Worm (Caenorhabditis elegans) whole organism, midembryonic: ENCODE data around the gene F45H10.2.

Experiments
- T22C8.4 ChIP-seq: fragments of 200-800 bp; sonication (Bioruptor generic); IDR thresholded peaks from 2 replicates; pipeline ENCODE4 v1.3.6; 2022; ENCODE audit warnings: missing genetic modification characterization, missing compliant biosample characterization
- cog-1 ChIP-seq: sonication (generic microtip); optimal IDR thresholded peaks from 2 replicates; lab custom pipeline; 2016; ENCODE audit warnings: missing genetic modification characterization, missing compliant biosample characterization
- flt-1 ChIP-seq: fragments of 200-800 bp; sonication (Bioruptor generic); IDR thresholded peaks from 2 replicates; pipeline ENCODE4 v1.3.6; 2022; ENCODE audit warnings: missing genetic modification characterization, missing compliant biosample characterization
- klf-2 ChIP-seq: fragments of 200-800 bp; sonication (Bioruptor generic); conservative IDR thresholded peaks from 2 replicates; pipeline ENCODE4 v1.3.6; 2022; ENCODE audit warnings: missing genetic modification reagents, missing genetic modification characterization, missing compliant biosample characterization
- med-1 ChIP-seq: sonication (generic microtip); optimal IDR thresholded peaks from 2 replicates; lab custom pipeline; 2017; ENCODE audit warnings: missing genetic modification characterization, mild to moderate bottlenecking, missing compliant biosample characterization, antibody characterized with exemption, missing genetic modification reagents; ENCODE audit not compliant: insufficient read depth
- ref-1 ChIP-seq: fragments of 200-800 bp; sonication (Bioruptor generic); conservative IDR thresholded peaks from 2 replicates; pipeline ENCODE4 v1.3.6; 2022; ENCODE audit warnings: missing genetic modification reagents, missing genetic modification characterization, missing compliant biosample characterization
- tab-1 ChIP-seq: fragments of 200-800 bp; sonication (Bioruptor generic); IDR thresholded peaks from 2 replicates; pipeline ENCODE4 v1.3.6; 2022; ENCODE audit warnings: missing genetic modification characterization, missing compliant biosample characterization
- ztf-23 ChIP-seq: fragments of 200-800 bp; sonication (Bioruptor generic); IDR thresholded peaks from 2 replicates; pipeline ENCODE4 v1.3.6; 2022; ENCODE audit warnings: missing genetic modification reagents, missing genetic modification characterization, missing compliant biosample characterization
- ztf-29 ChIP-seq: fragments of 200-800 bp; sonication (Bioruptor generic); IDR thresholded peaks from 2 replicates; pipeline ENCODE4 v1.3.6; 2022; ENCODE audit warnings: missing genetic modification reagents, missing genetic modification characterization, missing compliant biosample characterization

The F45H10.2 gene

ce11 chrII:13505977-13506568, 13.2 kb upstream of the F45H10.2 start:
- TF ChIP-seq flt-1 (GFP tag; lab: Robert Waterston, UW) (no peak), klf-2 (no peak), cog-1 (tag; lab: Kevin White, UChicago) (no peak), T22C8.4 (GFP tag; lab: Robert Waterston, UW) (no peak), ztf-23 (GFP tag; lab: Robert Waterston, UW) (no peak), ref-1 (no peak), tab-1 (GFP tag; lab: Robert Waterston, UW) (no peak), ztf-29 (GFP tag; lab: Robert Waterston, UW) (no peak), med-1 (GFP tag; lab: Kevin White, UChicago) (no peak)

DNA sequence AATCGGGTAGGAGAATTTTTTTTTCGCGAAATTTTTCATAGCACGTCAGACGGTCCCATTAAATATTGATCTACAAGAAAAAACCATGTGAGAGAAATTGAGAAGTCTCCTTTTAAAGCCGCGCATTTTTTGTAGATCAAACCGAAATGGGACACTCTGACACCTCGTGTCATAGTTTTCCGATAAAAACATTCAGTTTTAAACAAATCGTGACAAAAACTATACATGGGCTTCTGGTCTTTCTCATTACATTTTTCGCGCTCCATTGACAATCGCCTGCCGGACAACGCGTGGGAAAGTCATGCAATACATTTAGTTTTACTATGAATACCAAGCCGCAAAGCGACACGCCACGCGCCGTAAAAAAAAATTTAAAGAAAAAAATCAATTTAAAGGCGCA, 12.5 kb upstream of the F45H10.2 start:
- no peak for TF ChIP-seq flt-1 (GFP tag; lab: Robert Waterston, UW)

- no peak for TF ChIP-seq med-1 (GFP tag; lab: Kevin White, UChicago)
- TF ChIP-seq ref-1 = no peak
- TF ChIP-seq ztf-29 (GFP tag; lab: Robert Waterston, UW) = no peak
These were observed 10.8 kb upstream of the F45H10.2 start, which contains the start of gene F54F11.1 for ce11 chrII:13503653-13504052. F54F11.1 (plus strand) TSS chrII:13503953.

DNA sequence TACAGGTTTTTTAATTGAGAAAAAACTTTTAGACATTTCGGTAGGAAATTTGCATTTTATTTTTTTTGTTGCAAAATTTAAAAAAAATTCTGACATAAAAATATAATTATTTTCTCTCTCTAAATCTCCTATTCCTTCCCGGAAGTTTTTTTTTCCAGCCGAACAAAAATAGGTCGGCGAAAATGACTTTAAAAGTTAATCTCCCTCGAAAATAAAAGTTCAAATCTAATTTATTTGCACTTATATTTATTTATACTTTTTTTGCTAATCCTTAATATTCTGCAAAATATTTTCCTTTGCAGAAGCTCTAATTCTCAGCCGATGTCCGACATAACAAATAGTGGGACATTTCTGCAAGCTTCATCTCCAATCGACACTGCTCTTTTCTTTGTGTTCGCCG, 8.7 kb upstream of the F45H10.2 start, which contains the start of gene F45H10.5:
Gene F45H10.5 (plus strand): TSS at position 301 of the 400 bp plus-strand sequence.
- TF ChIP-seq T22C8.4 (GFP tag; lab: Robert Waterston, UW) = no peak
- no peak for TF ChIP-seq ztf-29 (GFP tag; lab: Robert Waterston, UW)
- TF ChIP-seq ref-1 = no peak
- TF ChIP-seq ztf-23 (GFP tag; lab: Robert Waterston, UW) = no peak
- no peak for TF ChIP-seq med-1 (GFP tag; lab: Kevin White, UChicago)
- no peak for TF ChIP-seq flt-1 (GFP tag; lab: Robert Waterston, UW)
- TF ChIP-seq cog-1 (tag; lab: Kevin White, UChicago) = no peak

DNA sequence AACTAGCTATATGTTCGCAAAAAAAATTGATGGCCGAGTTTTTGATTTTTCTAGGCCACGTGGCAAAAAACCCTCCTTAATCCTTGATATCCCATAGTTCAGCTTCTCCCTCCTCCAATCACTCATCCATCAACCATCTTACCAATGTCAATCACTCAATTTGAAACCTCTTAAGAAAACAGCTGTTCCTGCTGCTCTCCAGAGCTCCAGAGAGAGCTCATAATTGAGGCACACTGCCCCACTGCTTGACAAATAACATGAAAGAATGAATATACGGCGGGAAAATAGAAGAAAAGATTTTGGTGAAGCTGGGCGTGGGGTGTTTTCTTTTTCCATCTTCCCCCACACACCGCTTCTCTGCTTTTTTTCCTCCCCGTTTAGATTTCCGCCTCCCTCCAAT, 7.7 kb upstream of the F45H10.2 start:
- TF ChIP-seq klf-2 (no peak), cog-1 (tag; lab: Kevin White, UChicago) (no peak), ztf-29 (GFP tag; lab: Robert Waterston, UW) (no peak), ref-1 (no peak), ztf-23 (GFP tag; lab: Robert Waterston, UW) (no peak), flt-1 (GFP tag; lab: Robert Waterston, UW) (no peak), T22C8.4 (GFP tag; lab: Robert Waterston, UW) (no peak), tab-1 (GFP tag; lab: Robert Waterston, UW) (no peak), med-1 (GFP tag; lab: Kevin White, UChicago) (no peak)

ce11 chrII:13495718-13496117, 2.9 kb upstream of the F45H10.2 start, which contains the start of gene drr-1:
drr-1 (minus strand) TSS chrII:13495900.
- TF ChIP-seq tab-1 (GFP tag; lab: Robert Waterston, UW) (no peak), ztf-29 (GFP tag; lab: Robert Waterston, UW) (no peak), ztf-23 (GFP tag; lab: Robert Waterston, UW) (no peak), cog-1 (tag; lab: Kevin White, UChicago) (no peak), med-1 (GFP tag; lab: Kevin White, UChicago) (no peak), T22C8.4 (GFP tag; lab: Robert Waterston, UW) (no peak), ref-1 (no peak), flt-1 (GFP tag; lab: Robert Waterston, UW) (no peak)

DNA sequence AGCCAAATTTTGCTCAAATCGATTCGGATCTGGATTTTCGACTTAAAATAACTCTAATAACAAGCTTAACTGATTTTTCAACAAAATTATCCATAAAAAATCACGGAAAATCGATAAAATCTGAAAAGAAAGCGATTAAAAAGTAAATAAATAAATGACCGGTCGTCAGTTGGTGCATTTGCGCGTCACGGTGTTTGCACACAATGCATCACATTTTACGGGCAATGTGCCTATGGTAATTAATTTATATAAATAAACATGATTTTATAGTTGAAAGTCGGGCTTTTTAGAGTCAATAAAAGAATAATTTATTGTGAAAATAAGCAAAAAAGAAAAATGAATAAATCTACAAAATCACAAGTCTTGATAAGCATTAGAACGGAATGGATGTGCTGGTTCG, 1.9 kb upstream of the F45H10.2 start:
- TF ChIP-seq ztf-23 (GFP tag; lab: Robert Waterston, UW) = no peak
- no peak for TF ChIP-seq T22C8.4 (GFP tag; lab: Robert Waterston, UW)
- TF ChIP-seq ref-1 = no peak
- no peak for TF ChIP-seq med-1 (GFP tag; lab: Kevin White, UChicago)
- no peak for TF ChIP-seq ztf-29 (GFP tag; lab: Robert Waterston, UW)
- TF ChIP-seq flt-1 (GFP tag; lab: Robert Waterston, UW) = no peak
- TF ChIP-seq cog-1 (tag; lab: Kevin White, UChicago) = no peak
- TF ChIP-seq klf-2 = no peak
- TF ChIP-seq tab-1 (GFP tag; lab: Robert Waterston, UW) = no peak

- TF ChIP-seq ztf-23 (GFP tag; lab: Robert Waterston, UW) (no peak), T22C8.4 (GFP tag; lab: Robert Waterston, UW) (no peak), cog-1 (tag; lab: Kevin White, UChicago) (no peak), ztf-29 (GFP tag; lab: Robert Waterston, UW) (no peak), tab-1 (GFP tag; lab: Robert Waterston, UW) (no peak), klf-2 (no peak), ref-1 (no peak), med-1 (GFP tag; lab: Kevin White, UChicago) (no peak), flt-1 (GFP tag; lab: Robert Waterston, UW) (no peak)
These were observed 1.4 kb upstream of the F45H10.2 start, which contains the start of gene ndua-7 for ce11 chrII:13494175-13494650. ndua-7 (minus strand) TSS chrII:13494600.

ce11 chrII:13491254-13491889, 1.5 kb downstream of the F45H10.2 start, which contains the start of gene alh-7:
alh-7 (minus strand) TSS chrII:13491786.
- no peak for TF ChIP-seq med-1 (GFP tag; lab: Kevin White, UChicago)
- TF ChIP-seq flt-1 (GFP tag; lab: Robert Waterston, UW) = no peak
- no peak for TF ChIP-seq tab-1 (GFP tag; lab: Robert Waterston, UW)
- TF ChIP-seq T22C8.4 (GFP tag; lab: Robert Waterston, UW) = no peak
- no peak for TF ChIP-seq klf-2
- TF ChIP-seq ztf-29 (GFP tag; lab: Robert Waterston, UW) = no peak
- TF ChIP-seq cog-1 (tag; lab: Kevin White, UChicago) = no peak
